Fruit fly (Drosophila melanogaster) whole organism, adult: ENCODE measurements around the gene CG33645.
A peak's percentile ranks its signal among the peaks of the same experiment; 100 is the strongest.

Source experiments
- CG11617 ChIP-seq: fragments of 200-800 bp; sonication (Bioruptor generic); optimal IDR thresholded peaks from 2 replicates; lab custom pipeline; 2017; ENCODE audit warnings: mild to moderate bottlenecking, missing biosample characterization, missing genetic modification reagents, missing genetic modification characterization
- CG12768 ChIP-seq: fragments of 200-800 bp; sonication (Bioruptor generic); optimal IDR thresholded peaks from 2 replicates; lab custom pipeline; 2017; ENCODE audit warnings: missing biosample characterization, missing genetic modification characterization, mild to moderate bottlenecking, moderate library complexity, missing genetic modification reagents
- CG14711 ChIP-seq: fragments of 200-800 bp; sonication (Bioruptor generic); optimal IDR thresholded peaks from 2 replicates; lab custom pipeline; 2018; ENCODE audit warnings: missing biosample characterization, mild to moderate bottlenecking, missing genetic modification characterization, moderate library complexity
- CG1620 ChIP-seq: fragments of 200-800 bp; sonication (Bioruptor generic); optimal IDR thresholded peaks from 2 replicates; lab custom pipeline; 2016; ENCODE audit warnings: missing biosample characterization, missing genetic modification characterization
- CG33017 ChIP-seq: fragments of 200-800 bp; sonication (Bioruptor generic); optimal IDR thresholded peaks from 2 replicates; lab custom pipeline; 2018; ENCODE audit warnings: missing biosample characterization, mild to moderate bottlenecking, missing genetic modification characterization, moderate library complexity
- CG5204 ChIP-seq: fragments of 200-800 bp; sonication (Bioruptor generic); optimal IDR thresholded peaks from 2 replicates; lab custom pipeline; 2016; ENCODE audit warnings: missing biosample characterization, missing genetic modification characterization
- CG7045 ChIP-seq: fragments of 200-800 bp; sonication (Bioruptor generic); optimal IDR thresholded peaks from 2 replicates; lab custom pipeline; 2017; ENCODE audit warnings: missing biosample characterization, mild to moderate bottlenecking, missing genetic modification characterization
- CG7101 ChIP-seq: fragments of 200-800 bp; sonication (Bioruptor generic); optimal IDR thresholded peaks from 2 replicates; lab custom pipeline; 2018; ENCODE audit warnings: missing biosample characterization, mild to moderate bottlenecking, missing genetic modification characterization, moderate library complexity
- Clk ChIP-seq: fragments of 200-800 bp; sonication (Bioruptor generic); optimal IDR thresholded peaks from 2 replicates; lab custom pipeline; 2017; ENCODE audit warnings: missing biosample characterization, missing genetic modification characterization
- Crg-1 ChIP-seq: fragments of 200-800 bp; sonication (Bioruptor generic); optimal IDR thresholded peaks from 2 replicates; lab custom pipeline; 2016; ENCODE audit warnings: missing biosample characterization, missing genetic modification characterization
- Hr96 ChIP-seq: fragments of 200-800 bp; sonication (Bioruptor generic); optimal IDR thresholded peaks from 2 replicates; lab custom pipeline; 2016; ENCODE audit warnings: missing biosample characterization, missing genetic modification characterization
- Mnt ChIP-seq: fragments of 200-800 bp; sonication (Bioruptor generic); optimal IDR thresholded peaks from 2 replicates; lab custom pipeline; 2016; ENCODE audit warnings: missing biosample characterization, mild to moderate bottlenecking, missing genetic modification characterization
- bab1 ChIP-seq: fragments of 200-800 bp; sonication (Bioruptor generic); optimal IDR thresholded peaks from 3 replicates; lab custom pipeline; 2019; ENCODE audit warnings: missing biosample characterization, mild to moderate bottlenecking, missing genetic modification characterization, moderate library complexity
- cic ChIP-seq: fragments of 200-800 bp; sonication (Bioruptor generic); optimal IDR thresholded peaks from 2 replicates; lab custom pipeline; 2017; ENCODE audit warnings: missing biosample characterization, mild to moderate bottlenecking, missing genetic modification characterization, moderate library complexity
- cnc ChIP-seq, 2 experiments: fragments of >200 bp; optimal IDR thresholded peaks; 2 replicates each; lab custom pipeline; 2017
- kay ChIP-seq: fragments of 200-800 bp; sonication (Bioruptor generic); peaks from one replicate; lab custom pipeline; 2016; ENCODE audit warnings: missing biosample characterization, missing genetic modification characterization, borderline replicate concordance
- ovo ChIP-seq: fragments of 200-800 bp; sonication (Bioruptor generic); optimal IDR thresholded peaks from 2 replicates; lab custom pipeline; 2016; ENCODE audit warnings: missing biosample characterization, missing genetic modification characterization
- pad ChIP-seq: fragments of 200-800 bp; sonication (Bioruptor generic); optimal IDR thresholded peaks from 3 replicates; lab custom pipeline; 2017; ENCODE audit warnings: missing biosample characterization, missing genetic modification characterization, mild to moderate bottlenecking, moderate library complexity, missing genetic modification reagents
- tj ChIP-seq: fragments of 200-800 bp; sonication (Bioruptor generic); optimal IDR thresholded peaks from 3 replicates; lab custom pipeline; 2017; ENCODE audit warnings: missing biosample characterization, mild to moderate bottlenecking, missing genetic modification characterization, moderate library complexity
- toe ChIP-seq: fragments of 200-800 bp; sonication (Bioruptor generic); optimal IDR thresholded peaks from 2 replicates; lab custom pipeline; 2016; ENCODE audit warnings: missing biosample characterization, missing genetic modification characterization

The CG33645 gene

dm6 chr2L:13548786-13549780 lies 16.5 kb downstream of the CG33645 start, which contains the start of gene B4:
TSS of gene B4 (minus strand) at chr2L:13549328.
- TF ChIP-seq tj (peak; percentile 61), bab1 (GFP tag; lab: Kevin White, UChicago) (peak; percentile 62), cic (GFP tag; lab: Kevin White, UChicago) (peak; percentile 58), ovo (peak; percentile 91), CG7101 (peak; percentile 17), Hr96 (GFP tag; lab: Kevin White, UChicago) (peak; percentile 30), pad (GFP tag; lab: Kevin White, UChicago) (peak; percentile 17), kay (GFP tag; lab: Kevin White, UChicago) (peak; percentile 39), CG7045 (no peak), CG1620 (GFP tag; lab: Kevin White, UChicago) (peak; percentile 1), toe (GFP tag; lab: Kevin White, UChicago) (no peak), CG14711 (tag; lab: Kevin White, UChicago) (peak; percentile 33), Mnt (peak; percentile 95), CG12768 (GFP tag; lab: Kevin White, UChicago) (peak; percentile 15), CG5204 (GFP tag; lab: Kevin White, UChicago) (no peak)

dm6 chr2L:13549973-13550458 lies 17.4 kb downstream of the CG33645 start, which contains the start of gene kuz:
TSS of gene kuz (plus strand) at chr2L:13550139.
- no peak for TF ChIP-seq toe (GFP tag; lab: Kevin White, UChicago)
- no peak for TF ChIP-seq Crg-1
- peak; percentile 64 for TF ChIP-seq CG7101
- peak; percentile 72 for TF ChIP-seq tj
- peak; percentile 88 for TF ChIP-seq Mnt
- peak; percentile 12 for TF ChIP-seq cic (GFP tag; lab: Kevin White, UChicago)
- no peak for TF ChIP-seq CG5204 (GFP tag; lab: Kevin White, UChicago)
- peak in 1 of 2 experiments; percentile 80 for TF ChIP-seq cnc (optimal IDR thresholded peaks at IDR 0.05; lab: Kevin White, UChicago)
- TF ChIP-seq Hr96 (GFP tag; lab: Kevin White, UChicago): peak; percentile 37
- no peak for TF ChIP-seq CG11617 (GFP tag; lab: Kevin White, UChicago)
- no peak for TF ChIP-seq Clk (GFP tag; lab: Kevin White, UChicago)
- TF ChIP-seq ovo: peak; percentile 47
- no peak for TF ChIP-seq CG33017 (tag; lab: Kevin White, UChicago)
- TF ChIP-seq kay (GFP tag; lab: Kevin White, UChicago): peak; percentile 98
- peak; percentile 35 for TF ChIP-seq CG12768 (GFP tag; lab: Kevin White, UChicago)
- TF ChIP-seq pad (GFP tag; lab: Kevin White, UChicago): peak; percentile 21
- TF ChIP-seq CG7045: peak; percentile 14
- TF ChIP-seq bab1 (GFP tag; lab: Kevin White, UChicago): peak; percentile 74
- TF ChIP-seq CG1620 (GFP tag; lab: Kevin White, UChicago): no peak
- TF ChIP-seq CG14711 (tag; lab: Kevin White, UChicago): peak; percentile 41

DNA sequence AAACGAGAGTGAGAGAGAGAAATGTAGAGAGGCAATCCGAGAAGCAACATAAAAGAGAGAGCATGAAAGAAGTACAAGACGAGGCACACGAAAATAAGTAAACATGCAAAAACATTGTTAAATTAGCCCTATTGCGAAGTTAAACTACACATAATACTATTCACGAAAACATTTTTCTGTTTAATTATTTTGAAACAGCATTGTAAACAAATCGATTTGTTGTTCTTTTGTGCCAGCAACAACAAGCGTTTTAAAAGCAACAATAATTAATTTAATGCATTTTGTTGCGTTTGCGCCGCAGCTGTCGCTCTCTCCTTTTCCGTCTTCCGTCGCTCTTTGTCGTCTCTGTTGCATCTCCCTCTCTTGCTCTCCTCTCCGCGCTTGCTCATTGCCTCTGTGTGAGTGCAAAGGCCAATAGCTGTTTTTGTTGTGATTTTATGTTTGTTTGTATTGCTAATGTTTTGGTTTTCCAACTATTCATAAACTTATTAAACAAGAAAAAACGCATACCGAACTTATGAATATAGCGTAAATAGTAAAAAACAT lies 17.9 kb downstream of the CG33645 start:
- no peak for TF ChIP-seq tj
- no peak for TF ChIP-seq bab1 (GFP tag; lab: Kevin White, UChicago)
- TF ChIP-seq Mnt: no peak
- no peak for TF ChIP-seq kay (GFP tag; lab: Kevin White, UChicago)
- TF ChIP-seq Hr96 (GFP tag; lab: Kevin White, UChicago): no peak
- no peak for TF ChIP-seq CG7101
- no peak for TF ChIP-seq ovo
- no peak for TF ChIP-seq CG1620 (GFP tag; lab: Kevin White, UChicago)
- no peak for TF ChIP-seq cic (GFP tag; lab: Kevin White, UChicago)
- no peak for TF ChIP-seq cnc (optimal IDR thresholded peaks at IDR 0.05; lab: Kevin White, UChicago)
- TF ChIP-seq CG33017 (tag; lab: Kevin White, UChicago): no peak

- TF ChIP-seq Hr96 (GFP tag; lab: Kevin White, UChicago) (no peak), Clk (GFP tag; lab: Kevin White, UChicago) (no peak), CG1620 (GFP tag; lab: Kevin White, UChicago) (no peak), tj (no peak), CG7101 (no peak), cic (GFP tag; lab: Kevin White, UChicago) (no peak), toe (GFP tag; lab: Kevin White, UChicago) (no peak), CG14711 (tag; lab: Kevin White, UChicago) (no peak), CG33017 (tag; lab: Kevin White, UChicago) (no peak)
Measured at dm6 chr2L:13552686-13553085, 20.1 kb downstream of the CG33645 start.

DNA sequence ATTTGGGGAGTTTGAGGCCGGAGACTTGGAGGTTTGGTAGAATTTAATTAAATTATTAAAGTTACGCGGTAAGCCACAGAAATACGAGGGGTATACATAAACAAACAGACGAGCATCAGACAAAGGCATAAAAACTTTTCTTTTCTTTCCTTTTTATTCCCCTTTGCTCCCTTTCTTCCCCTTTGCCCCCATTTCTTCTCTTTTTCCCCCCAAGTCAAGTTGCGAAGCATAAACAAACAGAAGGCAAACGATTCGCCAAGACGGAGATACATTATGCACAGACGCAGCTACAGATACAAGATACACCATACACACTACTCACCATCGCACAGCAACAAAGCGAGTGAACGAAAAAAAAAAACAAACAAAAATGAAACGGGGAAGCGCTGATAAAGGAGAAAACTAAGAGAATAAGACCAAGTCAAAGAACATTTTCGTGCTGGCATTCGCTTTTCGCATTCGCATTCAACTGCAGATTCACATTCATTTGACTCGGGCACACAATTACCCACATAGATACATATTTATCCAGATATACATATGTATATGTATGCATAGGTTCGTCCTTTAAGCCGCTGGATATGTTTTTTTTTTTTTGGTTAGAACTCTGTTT lies 22.0 kb downstream of the CG33645 start:
- TF ChIP-seq kay (GFP tag; lab: Kevin White, UChicago) (no peak), tj (no peak), CG7045 (no peak), CG11617 (GFP tag; lab: Kevin White, UChicago) (no peak), CG12768 (GFP tag; lab: Kevin White, UChicago) (no peak), Crg-1 (no peak), cnc (optimal IDR thresholded peaks at IDR 0.05; lab: Kevin White, UChicago) (no peak), CG33017 (tag; lab: Kevin White, UChicago) (no peak), ovo (no peak), CG14711 (tag; lab: Kevin White, UChicago) (no peak), cic (GFP tag; lab: Kevin White, UChicago) (no peak), toe (GFP tag; lab: Kevin White, UChicago) (no peak), pad (GFP tag; lab: Kevin White, UChicago) (no peak), CG1620 (GFP tag; lab: Kevin White, UChicago) (no peak), Clk (GFP tag; lab: Kevin White, UChicago) (no peak), Hr96 (GFP tag; lab: Kevin White, UChicago) (no peak), bab1 (GFP tag; lab: Kevin White, UChicago) (no peak), CG5204 (GFP tag; lab: Kevin White, UChicago) (no peak), CG7101 (no peak)
